Fruit fly (Drosophila melanogaster) ovary, adult (tissue): ENCODE data around the gene CG17036.

Experiments used
- CG17801 ChIP-seq: fragments of 200-800 bp; optimal IDR thresholded peaks from 2 replicates; lab custom pipeline; 2019; ENCODE audit warnings: missing biosample characterization, mild to moderate bottlenecking, missing genetic modification characterization, moderate library complexity; ENCODE audit not compliant: partially characterized antibody

The CG17036 gene

dm6 chr2L:12697223-12697622 lies 3.3 kb downstream of the CG17036 start, which contains the start of gene CG5781:
CG5781 (minus strand) TSS chr2L:12697323.
- TF ChIP-seq CG17801 (GFP tag; lab: Kevin White, UChicago): no peak

- no peak for TF ChIP-seq CG17801 (GFP tag; lab: Kevin White, UChicago)
Observed at dm6 chr2L:12694823-12695420, 5.6 kb downstream of the CG17036 start, which contains the start of the genes IFT43 and PICK1. IFT43 (minus strand) TSS chr2L:12694988. PICK1 (plus strand) TSS chr2L:12695033.

dm6 chr2L:12692343-12693079 lies 8.0 kb downstream of the CG17036 start, which contains the start of the genes CCT4 and CG6153:
CCT4 (minus strand) TSS chr2L:12692934.
CG6153 (plus strand) TSS chr2L:12692993.
- no peak for TF ChIP-seq CG17801 (GFP tag; lab: Kevin White, UChicago)

DNA sequence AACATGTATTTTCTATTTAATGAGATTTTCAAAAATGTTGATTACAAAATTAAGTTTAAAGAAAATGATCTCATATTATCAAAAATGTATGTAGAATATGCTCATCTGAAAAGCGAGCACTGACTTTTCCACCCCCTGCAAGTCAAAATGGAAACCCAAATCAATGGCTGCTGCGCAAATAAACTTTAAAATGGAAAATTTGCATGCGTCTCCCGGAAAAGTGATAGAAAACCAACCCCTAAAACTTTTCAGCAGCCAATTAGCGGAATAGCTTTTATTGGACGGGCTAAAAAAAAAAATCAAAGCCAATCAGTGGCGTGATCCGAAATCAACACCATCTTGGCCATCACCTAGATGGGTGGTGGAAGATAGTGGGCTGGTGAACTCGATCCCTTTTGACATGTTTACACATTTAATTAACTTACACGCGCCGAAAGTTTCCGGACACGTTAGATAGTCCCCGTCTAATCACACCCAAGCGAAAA lies 11.2 kb downstream of the CG17036 start:
- TF ChIP-seq CG17801 (GFP tag; lab: Kevin White, UChicago): no peak

DNA sequence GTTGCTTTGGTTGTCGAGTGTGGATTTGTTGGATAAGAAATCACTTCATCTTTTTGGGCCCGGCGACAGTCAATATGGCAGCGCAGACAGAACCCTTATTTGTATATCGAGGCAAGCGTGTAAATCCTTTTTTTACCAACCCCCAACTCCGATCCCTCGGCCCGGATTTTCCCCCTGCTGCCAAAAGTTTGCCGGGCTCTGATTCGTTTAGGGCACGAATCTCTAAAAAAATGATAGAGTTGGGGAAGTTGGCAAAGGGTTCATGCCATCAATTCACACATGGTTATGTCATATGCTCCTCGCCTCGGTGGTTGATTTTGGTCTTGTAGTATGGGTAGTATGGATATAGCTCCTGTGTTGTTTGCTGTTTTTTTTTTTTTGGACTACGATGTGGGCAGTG lies 13.7 kb downstream of the CG17036 start:
- no peak for TF ChIP-seq CG17801 (GFP tag; lab: Kevin White, UChicago)

DNA sequence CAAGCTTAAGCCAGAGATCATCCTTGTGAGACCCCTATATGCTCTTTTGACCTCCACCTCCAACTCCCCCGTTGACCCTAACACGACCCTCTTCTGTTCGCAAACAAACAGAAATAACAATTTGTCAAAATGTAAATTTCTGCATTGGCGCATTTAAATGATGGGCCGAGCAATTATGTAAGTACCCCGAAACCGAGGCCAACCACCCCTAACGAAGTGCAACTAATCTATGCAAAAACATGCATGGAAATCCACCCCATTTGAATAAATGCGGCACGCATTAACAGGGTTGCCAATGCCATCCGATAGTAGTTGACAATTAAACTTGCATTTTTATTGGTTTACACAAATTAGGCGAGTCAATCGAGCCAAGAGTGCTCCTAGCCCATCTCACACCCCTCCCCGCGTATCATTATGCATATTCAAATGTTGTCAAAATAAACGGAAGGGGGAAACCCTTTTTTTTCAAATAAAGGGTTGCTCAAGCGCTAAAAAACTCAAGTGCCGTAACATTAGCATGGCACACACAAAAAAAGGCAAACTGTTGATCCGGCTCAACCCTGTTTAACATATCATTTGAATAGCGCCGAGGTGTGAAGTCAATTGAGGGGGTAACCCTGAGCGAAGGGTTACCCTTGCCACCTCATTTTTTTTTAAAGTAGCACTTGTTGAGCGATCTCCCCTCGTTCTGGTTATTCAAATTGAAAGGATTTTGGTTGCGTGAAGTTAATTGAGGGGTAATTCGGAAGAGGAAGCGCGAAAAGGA lies 18.8 kb downstream of the CG17036 start:
- no peak for TF ChIP-seq CG17801 (GFP tag; lab: Kevin White, UChicago)

- TF ChIP-seq CG17801 (GFP tag; lab: Kevin White, UChicago): no peak
Observed at dm6 chr2L:12679310-12679709, 21.2 kb downstream of the CG17036 start.

DNA sequence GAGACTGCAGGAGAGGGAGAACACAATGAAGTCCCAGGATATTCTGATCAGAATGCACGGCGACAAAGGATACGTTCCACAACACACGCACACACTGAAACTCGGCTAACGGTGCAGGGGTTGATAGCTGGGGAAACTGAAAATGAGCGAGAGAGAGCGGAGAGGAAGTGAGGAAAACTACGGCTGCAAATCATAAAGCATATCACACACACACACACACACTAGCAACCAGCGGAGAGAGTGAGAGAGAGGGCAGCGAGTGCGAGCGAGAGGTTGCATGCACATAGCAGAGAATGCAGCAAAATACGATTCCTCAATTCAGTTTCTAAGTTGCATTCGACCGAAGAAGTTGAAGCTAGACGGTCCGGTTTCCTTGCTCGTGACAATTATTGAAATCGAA lies 22.3 kb downstream of the CG17036 start:
- TF ChIP-seq CG17801 (GFP tag; lab: Kevin White, UChicago): no peak

DNA sequence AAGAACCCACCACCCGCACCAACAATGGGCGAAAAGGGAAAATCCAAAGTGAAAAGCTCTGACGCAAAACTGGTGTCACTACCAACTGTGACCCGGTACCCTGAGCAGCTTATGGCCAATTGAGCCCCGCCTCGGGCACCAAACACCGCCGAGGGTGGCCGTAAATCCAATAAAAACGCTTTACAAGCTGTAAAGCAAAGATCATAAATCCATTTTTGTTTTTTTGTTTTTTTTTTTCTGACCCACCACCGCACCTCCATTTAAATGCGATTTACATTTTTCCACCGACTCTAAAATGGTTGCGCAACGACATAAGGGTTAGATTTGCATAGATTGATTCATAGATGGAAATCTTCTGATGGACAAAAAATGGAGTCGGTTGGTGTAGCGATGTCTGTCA lies 26.2 kb downstream of the CG17036 start:
- TF ChIP-seq CG17801 (GFP tag; lab: Kevin White, UChicago): no peak

dm6 chr2L:12672296-12672695 lies 28.2 kb downstream of the CG17036 start:
- no peak for TF ChIP-seq CG17801 (GFP tag; lab: Kevin White, UChicago)

DNA sequence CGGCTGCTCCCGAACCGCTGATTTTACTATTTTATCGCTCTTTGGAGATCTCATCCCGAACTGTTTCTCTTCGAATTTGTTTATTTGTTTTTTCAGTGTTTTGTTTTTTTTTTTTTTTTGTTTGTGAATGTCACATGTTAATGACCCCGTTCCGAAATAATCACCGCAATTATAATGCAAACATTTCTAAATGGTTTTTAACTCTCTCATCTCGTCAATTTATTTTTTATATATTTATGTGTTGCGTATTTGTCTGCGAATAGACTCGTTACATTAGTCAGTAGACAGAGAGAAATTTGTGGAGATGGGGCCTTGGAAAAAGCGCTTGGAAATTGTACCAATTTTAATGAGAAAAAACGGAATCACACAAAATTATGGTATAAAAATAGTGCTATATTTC lies 30.9 kb downstream of the CG17036 start, which contains the start of gene Nepl7:
Gene Nepl7, minus strand, starts transcription at position 101 of the 400 bp plus-strand sequence.
- TF ChIP-seq CG17801 (GFP tag; lab: Kevin White, UChicago): no peak

DNA sequence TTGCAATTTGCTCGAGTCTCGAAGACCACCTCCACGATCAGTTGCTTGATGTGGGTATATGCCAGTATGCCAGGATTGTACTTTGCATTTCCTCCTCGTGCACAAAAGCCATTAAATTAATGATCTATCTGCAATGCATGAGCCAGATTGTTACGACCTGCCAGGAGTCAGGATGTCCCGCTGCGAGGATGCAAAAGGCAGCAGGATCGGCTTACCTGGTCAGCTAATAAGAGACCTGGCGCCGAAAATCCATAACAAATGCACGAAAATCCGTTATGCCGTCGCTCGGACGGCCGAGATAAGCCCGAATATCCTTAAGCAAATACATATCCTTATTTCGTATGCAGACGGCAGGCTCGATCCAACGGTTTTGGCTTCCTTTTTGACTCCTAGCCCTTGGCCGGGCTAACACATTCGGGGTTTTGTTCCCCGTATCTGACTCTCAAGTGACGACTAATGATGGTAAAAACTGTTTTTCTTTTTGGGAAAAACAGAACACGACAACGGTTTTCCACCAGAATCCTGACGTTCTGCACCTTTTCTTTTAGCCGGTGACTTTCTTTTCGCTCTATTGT lies 34.5 kb downstream of the CG17036 start:
- TF ChIP-seq CG17801 (GFP tag; lab: Kevin White, UChicago): no peak

DNA sequence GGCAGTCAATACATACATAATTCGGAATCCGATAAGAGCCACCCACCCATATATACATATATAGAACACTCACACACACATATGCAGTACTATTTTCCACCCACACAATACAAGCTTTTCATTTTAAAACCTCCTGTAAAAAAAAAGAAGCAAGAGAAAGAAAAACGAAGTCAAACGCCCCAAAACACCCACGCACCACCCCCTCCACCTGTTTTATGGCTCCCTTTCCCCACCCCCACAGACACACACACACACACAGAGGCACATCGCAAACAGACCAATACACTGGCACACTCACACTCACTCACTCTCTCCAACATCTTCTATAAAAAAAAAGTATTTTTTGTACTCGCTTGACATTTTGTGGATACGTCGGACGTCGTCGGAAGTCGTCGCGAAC lies 43.2 kb downstream of the CG17036 start:
- TF ChIP-seq CG17801 (GFP tag; lab: Kevin White, UChicago): no peak

DNA sequence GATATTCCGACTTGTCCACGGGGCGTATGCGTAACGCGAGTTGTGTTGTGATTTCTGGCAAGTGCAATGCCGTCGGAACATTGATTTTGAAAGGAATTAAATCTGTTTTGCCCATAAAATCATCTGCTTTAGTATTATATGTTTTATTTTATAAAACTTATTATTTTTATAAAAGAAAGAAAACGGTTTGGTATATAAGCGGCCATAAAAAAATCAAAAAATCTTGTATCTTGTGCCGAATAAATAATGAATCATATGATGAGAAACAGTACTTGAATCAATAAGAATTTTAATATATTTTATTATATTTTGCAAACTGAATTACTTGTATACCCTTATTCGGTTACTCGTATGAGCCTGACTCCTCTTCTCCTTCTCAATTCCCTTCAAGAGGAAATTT lies 43.7 kb downstream of the CG17036 start, which contains the start of gene pdm2:
Gene pdm2, plus strand, starts transcription at position 301 of the 400 bp plus-strand sequence.
- no peak for TF ChIP-seq CG17801 (GFP tag; lab: Kevin White, UChicago)
